Worm (Caenorhabditis elegans) whole organism, late embryonic: ENCODE measurements around the gene Y45G5AM.3.
A peak's percentile ranks its signal among the peaks of the same experiment; 100 is the strongest.

ENCODE experiments used
- C38D4.7 ChIP-seq: fragments of 200-800 bp; sonication (Bioruptor generic); optimal IDR thresholded peaks from 2 replicates; lab custom pipeline; 2018; ENCODE audit warnings: mild to moderate bottlenecking, missing genetic modification characterization, moderate library complexity, missing compliant biosample characterization
- F13H6.1 ChIP-seq: sonication (generic microtip); optimal IDR thresholded peaks from 2 replicates; lab custom pipeline; 2016; ENCODE audit warnings: missing genetic modification characterization, missing compliant biosample characterization
- K02D7.2 ChIP-seq: sonication (generic microtip); optimal IDR thresholded peaks from 2 replicates; lab custom pipeline; 2017; ENCODE audit warnings: mild to moderate bottlenecking, missing genetic modification characterization, missing compliant biosample characterization
- K09A11.1 ChIP-seq: sonication (generic microtip); optimal IDR thresholded peaks from 2 replicates; lab custom pipeline; 2017; ENCODE audit warnings: antibody characterized with exemption, mild to moderate bottlenecking, missing genetic modification characterization, missing compliant biosample characterization; ENCODE audit not compliant: insufficient read depth
- T23F11.4 ChIP-seq: fragments of 200-800 bp; sonication (Bioruptor generic); optimal IDR thresholded peaks from 2 replicates; lab custom pipeline; 2018; ENCODE audit warnings: mild to moderate bottlenecking, missing genetic modification characterization, missing compliant biosample characterization
- ama-1 ChIP-seq: fragments of 150-350 bp; optimal IDR thresholded peaks from 2 replicates; lab custom pipeline; 2014
- ceh-14 ChIP-seq: sonication (generic microtip); optimal IDR thresholded peaks from 2 replicates; lab custom pipeline; 2016; ENCODE audit warnings: missing genotype, missing genetic modification characterization, missing compliant biosample characterization
- ceh-18 ChIP-seq: sonication (generic microtip); optimal IDR thresholded peaks from 2 replicates; lab custom pipeline; 2016; ENCODE audit warnings: missing genetic modification characterization, missing compliant biosample characterization
- ceh-19 ChIP-seq: fragments of 200-800 bp; sonication (Bioruptor generic); optimal IDR thresholded peaks from 2 replicates; lab custom pipeline; 2018; ENCODE audit warnings: mild to moderate bottlenecking, missing genetic modification characterization, missing compliant biosample characterization
- ceh-2 ChIP-seq: sonication (generic microtip); optimal IDR thresholded peaks from 2 replicates; lab custom pipeline; 2016; ENCODE audit warnings: missing genotype, missing genetic modification characterization, missing compliant biosample characterization
- ceh-22 ChIP-seq: sonication (generic microtip); optimal IDR thresholded peaks from 2 replicates; lab custom pipeline; 2017; ENCODE audit warnings: missing biosample characterization, missing genetic modification characterization
- ceh-34 ChIP-seq: sonication (generic microtip); optimal IDR thresholded peaks from 2 replicates; lab custom pipeline; 2016; ENCODE audit warnings: mild to moderate bottlenecking, missing genetic modification characterization, missing compliant biosample characterization
- ceh-48 ChIP-seq: sonication (generic microtip); optimal IDR thresholded peaks from 2 replicates; lab custom pipeline; 2016; ENCODE audit warnings: missing genetic modification characterization, inconsistent platforms, missing compliant biosample characterization
- ceh-6 ChIP-seq: fragments of 200-800 bp; sonication (Bioruptor generic); optimal IDR thresholded peaks from 2 replicates; lab custom pipeline; 2018; ENCODE audit warnings: mild to moderate bottlenecking, missing genetic modification characterization, missing compliant biosample characterization
- ceh-9 ChIP-seq: sonication (generic microtip); optimal IDR thresholded peaks from 2 replicates; lab custom pipeline; 2016; ENCODE audit warnings: mild to moderate bottlenecking, missing genetic modification characterization, inconsistent platforms, missing compliant biosample characterization
- che-1 ChIP-seq: sonication (generic microtip); optimal IDR thresholded peaks from 2 replicates; lab custom pipeline; 2016; ENCODE audit warnings: mild to moderate bottlenecking, missing genetic modification characterization, missing compliant biosample characterization
- elt-2 ChIP-seq: sonication (generic microtip); optimal IDR thresholded peaks from 2 replicates; lab custom pipeline; 2016; ENCODE audit warnings: missing genetic modification reagents, missing genetic modification characterization, missing compliant biosample characterization
- elt-4 ChIP-seq: sonication (generic microtip); optimal IDR thresholded peaks from 2 replicates; lab custom pipeline; 2016; ENCODE audit warnings: missing genetic modification characterization, missing compliant biosample characterization
- eyg-1 ChIP-seq: sonication (generic microtip); optimal IDR thresholded peaks from 2 replicates; lab custom pipeline; 2016; ENCODE audit warnings: missing genotype, missing genetic modification characterization, missing compliant biosample characterization
- fax-1 ChIP-seq: sonication (generic microtip); optimal IDR thresholded peaks from 2 replicates; lab custom pipeline; 2016; ENCODE audit warnings: missing genotype, missing genetic modification characterization, missing compliant biosample characterization
- fkh-10 ChIP-seq: fragments of 150-350 bp; optimal IDR thresholded peaks from 2 replicates; lab custom pipeline; 2014; ENCODE audit warnings: missing biosample characterization, missing genetic modification reagents, missing genetic modification characterization
- gmeb-2 ChIP-seq: sonication (generic microtip); optimal IDR thresholded peaks from 2 replicates; lab custom pipeline; 2016; ENCODE audit warnings: missing genetic modification characterization, inconsistent platforms, missing compliant biosample characterization
- hlh-13 ChIP-seq: fragments of 200-800 bp; sonication (Bioruptor generic); optimal IDR thresholded peaks from 2 replicates; lab custom pipeline; 2018; ENCODE audit warnings: mild to moderate bottlenecking, missing genetic modification characterization, missing compliant biosample characterization
- hlh-15 ChIP-seq: sonication (generic microtip); optimal IDR thresholded peaks from 2 replicates; lab custom pipeline; 2016; ENCODE audit warnings: missing genetic modification characterization, missing compliant biosample characterization
- hlh-30 ChIP-seq: sonication (generic microtip); optimal IDR thresholded peaks from 2 replicates; lab custom pipeline; 2017; ENCODE audit warnings: antibody characterized with exemption, missing genetic modification characterization, missing compliant biosample characterization; ENCODE audit not compliant: insufficient read depth
- hlh-6 ChIP-seq: sonication (generic microtip); optimal IDR thresholded peaks from 2 replicates; lab custom pipeline; 2016; ENCODE audit warnings: missing genotype, missing genetic modification characterization, missing compliant biosample characterization
- hlh-8 ChIP-seq: sonication (generic microtip); optimal IDR thresholded peaks from 2 replicates; lab custom pipeline; 2016; ENCODE audit warnings: missing genotype, missing genetic modification characterization, missing compliant biosample characterization
- lin-11 ChIP-seq: fragments of 200-800 bp; sonication (Bioruptor generic); optimal IDR thresholded peaks from 2 replicates; lab custom pipeline; 2018; ENCODE audit warnings: mild to moderate bottlenecking, missing genetic modification characterization, missing compliant biosample characterization
- mec-3 ChIP-seq: sonication (generic microtip); optimal IDR thresholded peaks from 2 replicates; lab custom pipeline; 2016; ENCODE audit warnings: borderline replicate concordance, missing genetic modification characterization, missing compliant biosample characterization
- nfya-1 ChIP-seq: sonication (generic microtip); optimal IDR thresholded peaks from 2 replicates; lab custom pipeline; 2017; ENCODE audit warnings: missing genetic modification characterization, mild to moderate bottlenecking, missing compliant biosample characterization, antibody characterized with exemption, moderate library complexity
- nhr-11 ChIP-seq: fragments of 150-350 bp; optimal IDR thresholded peaks from 2 replicates; lab custom pipeline; 2014; ENCODE audit warnings: missing biosample characterization, missing genetic modification characterization
- nhr-232 ChIP-seq: sonication (generic microtip); optimal IDR thresholded peaks from 2 replicates; lab custom pipeline; 2016; ENCODE audit warnings: missing genetic modification characterization, missing compliant biosample characterization
- npax-4 ChIP-seq: sonication (generic microtip); optimal IDR thresholded peaks from 2 replicates; lab custom pipeline; 2016; ENCODE audit warnings: missing genetic modification characterization, missing compliant biosample characterization
- pag-3 ChIP-seq: sonication (generic microtip); optimal IDR thresholded peaks from 2 replicates; lab custom pipeline; 2016; ENCODE audit warnings: missing compliant biosample characterization, missing genetic modification characterization, borderline replicate concordance
- pha-2 ChIP-seq: sonication (generic microtip); optimal IDR thresholded peaks from 2 replicates; lab custom pipeline; 2017; ENCODE audit warnings: mild to moderate bottlenecking, missing genetic modification characterization, missing compliant biosample characterization
- pros-1 ChIP-seq: fragments of 150-350 bp; optimal IDR thresholded peaks from 2 replicates; lab custom pipeline; 2014; ENCODE audit warnings: missing biosample characterization, missing genetic modification reagents, missing genetic modification characterization
- ref-2 ChIP-seq: sonication (generic microtip); optimal IDR thresholded peaks from 2 replicates; lab custom pipeline; 2016; ENCODE audit warnings: missing genetic modification characterization, missing compliant biosample characterization
- rnt-1 ChIP-seq: sonication (generic microtip); optimal IDR thresholded peaks from 2 replicates; lab custom pipeline; 2016; ENCODE audit warnings: missing genetic modification characterization, missing compliant biosample characterization
- sdc-2 ChIP-seq: sonication (generic microtip); optimal IDR thresholded peaks from 2 replicates; lab custom pipeline; 2016; ENCODE audit warnings: missing genotype, missing genetic modification characterization, missing compliant biosample characterization
- sox-2 ChIP-seq: fragments of 200-800 bp; sonication (Bioruptor generic); IDR thresholded peaks from 2 replicates; pipeline ENCODE4 v1.3.6; 2022; ENCODE audit warnings: missing genetic modification reagents, missing genetic modification characterization, missing compliant biosample characterization
- sox-4 ChIP-seq: sonication (generic microtip); optimal IDR thresholded peaks from 2 replicates; lab custom pipeline; 2017; ENCODE audit warnings: mild to moderate bottlenecking, missing genetic modification characterization, inconsistent platforms, missing compliant biosample characterization
- syd-9 ChIP-seq: sonication (generic microtip); optimal IDR thresholded peaks from 2 replicates; lab custom pipeline; 2016; ENCODE audit warnings: mild to moderate bottlenecking, missing genetic modification characterization, moderate library complexity, missing compliant biosample characterization
- tbx-2 ChIP-seq: sonication (generic microtip); optimal IDR thresholded peaks from 2 replicates; lab custom pipeline; 2016; ENCODE audit warnings: missing genetic modification characterization, missing compliant biosample characterization
- ttx-3 ChIP-seq: sonication (generic microtip); optimal IDR thresholded peaks from 2 replicates; lab custom pipeline; 2016; ENCODE audit warnings: missing genetic modification reagents, missing genetic modification characterization, missing compliant biosample characterization
- unc-3 ChIP-seq, 2 experiments: fragments of 200-800 bp in 1 of 2; sonication (Bioruptor generic) in 1 of 2; sonication (generic microtip) in 1 of 2; conservative IDR thresholded peaks in 1 of 2; optimal IDR thresholded peaks in 1 of 2; 2 replicates each; pipeline versions ENCODE4 v1.3.6 to Lab custom; 2016 to 2022; ENCODE audit warnings: missing compliant biosample characterization in 2 of 2, missing genetic modification characterization in 2 of 2, missing genetic modification reagents in 1 of 2
- unc-42 ChIP-seq: sonication (generic microtip); optimal IDR thresholded peaks from 2 replicates; lab custom pipeline; 2016; ENCODE audit warnings: missing genotype, missing genetic modification characterization, missing compliant biosample characterization
- ztf-16 ChIP-seq: sonication (generic microtip); optimal IDR thresholded peaks from 2 replicates; lab custom pipeline; 2017; ENCODE audit warnings: missing genetic modification characterization, missing compliant biosample characterization

The Y45G5AM.3 gene

DNA sequence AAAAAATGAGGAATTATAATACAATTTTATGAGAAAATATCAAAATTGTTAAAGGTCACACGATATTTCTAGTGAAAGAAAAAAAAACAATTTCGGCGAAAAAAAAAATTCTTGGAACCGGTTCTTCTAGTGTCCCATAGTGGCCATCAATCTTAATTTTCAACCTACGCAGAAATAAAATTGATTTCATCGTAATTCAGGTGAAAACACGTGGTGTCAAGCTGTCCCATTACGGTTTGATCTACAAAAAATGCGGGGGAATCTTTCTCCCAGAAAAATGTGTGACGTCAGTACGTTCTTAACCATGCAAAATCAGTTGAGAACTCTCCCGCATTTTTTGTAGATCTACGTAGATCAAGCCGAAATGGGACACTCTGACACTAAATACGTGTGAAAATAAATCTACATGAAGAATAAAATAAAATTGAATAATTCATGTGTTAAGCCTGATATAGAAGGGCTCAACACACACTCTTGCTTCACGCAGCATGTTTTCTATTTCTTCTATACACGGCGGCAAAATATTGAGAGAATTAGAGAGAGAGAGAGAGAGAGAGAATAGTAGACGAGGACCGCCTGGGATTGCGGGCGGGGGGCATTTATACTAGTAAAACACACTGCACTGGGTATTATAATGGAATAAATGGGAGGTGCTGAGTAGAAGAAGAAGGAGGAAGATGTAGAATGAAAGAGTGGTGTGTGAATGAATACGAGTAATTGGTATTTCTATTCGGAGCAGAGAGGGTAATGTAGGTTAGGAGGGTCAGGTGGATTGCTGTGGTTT is 28.5 kb downstream of the Y45G5AM.3 start (continued):
- TF ChIP-seq hlh-13 (no peak), pha-2 (no peak), hlh-30 (tag; lab: Kevin White, UChicago) (no peak), K02D7.2 (tag; lab: Kevin White, UChicago) (no peak), nhr-232 (no peak), ceh-19 (GFP tag; lab: Kevin White, UChicago) (no peak), pros-1 (tag; lab: Kevin White, UChicago) (no peak), nhr-11 (tag; lab: Kevin White, UChicago) (no peak), ceh-22 (tag; lab: Kevin White, UChicago) (no peak), ceh-18 (peak; percentile 4), K09A11.1 (tag; lab: Kevin White, UChicago) (no peak), unc-42 (tag; lab: Kevin White, UChicago) (peak; percentile 74), lin-11 (no peak), gmeb-2 (no peak), ceh-34 (tag; lab: Kevin White, UChicago) (peak; percentile 10), pag-3 (tag; lab: Kevin White, UChicago) (no peak), ztf-16 (no peak)

DNA sequence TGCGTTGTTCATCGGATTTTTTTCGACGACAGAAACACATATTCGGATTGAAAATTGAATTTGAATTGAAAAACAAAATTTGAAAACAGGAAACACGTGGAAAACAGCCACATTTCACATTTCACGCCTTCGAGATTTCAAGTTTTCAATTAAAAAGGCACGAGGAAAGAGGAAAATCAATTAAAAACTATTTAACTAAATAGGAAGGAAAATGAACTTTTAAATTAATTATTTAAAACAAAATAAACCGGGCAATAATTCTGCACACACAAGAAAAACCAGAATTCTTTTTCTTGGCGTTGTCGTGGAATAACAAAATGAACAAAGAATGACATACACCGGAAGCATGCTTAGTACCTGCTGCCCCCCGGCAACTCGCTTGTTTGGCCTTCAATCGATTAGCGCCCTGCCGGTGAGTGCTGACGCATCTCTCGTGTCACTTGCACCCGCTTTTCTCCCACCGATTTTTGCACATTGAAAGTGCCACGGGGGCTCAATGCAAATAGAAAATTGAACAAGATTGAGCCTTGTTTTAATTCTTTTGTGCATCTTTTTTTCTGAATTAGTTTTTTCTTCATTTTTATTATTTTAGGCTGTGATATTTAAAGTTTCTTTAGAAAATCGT is 30.3 kb downstream of the Y45G5AM.3 start, which contains the start of gene Y45G5AM.9:
Gene Y45G5AM.9 (minus strand): TSS at position 51 of the 625 bp plus-strand sequence.
- no peak for TF ChIP-seq mec-3 (tag; lab: Kevin White, UChicago)
- 0 out of 2 replicates have a peak, but pooled peaks have one; percentile 25 for TF ChIP-seq unc-3 (GFP tag; conservative IDR thresholded peaks at IDR 0.05; lab: Robert Waterston, UW)
- peak; percentile 4 for TF ChIP-seq unc-3 (tag; optimal IDR thresholded peaks at IDR 0.05; lab: Kevin White, UChicago)
- peak; percentile 25 for TF ChIP-seq sdc-2
- TF ChIP-seq ztf-16, result peak; percentile 12
- TF ChIP-seq hlh-30 (tag; lab: Kevin White, UChicago), result peak; percentile 54
- TF ChIP-seq tbx-2 (tag; lab: Kevin White, UChicago), result peak; percentile 81
- TF ChIP-seq hlh-6, result no peak
- no peak for TF ChIP-seq ama-1 (lab: Kevin White, UChicago)
- TF ChIP-seq hlh-8 (tag; lab: Kevin White, UChicago), result peak; percentile 12
- TF ChIP-seq che-1, result peak; percentile 18
- TF ChIP-seq ceh-48 (tag; lab: Kevin White, UChicago), result peak; percentile 83
- peak; percentile 63 for TF ChIP-seq ceh-18
- peak; percentile 76 for TF ChIP-seq nfya-1
- TF ChIP-seq elt-4 (tag; lab: Kevin White, UChicago), result no peak
- TF ChIP-seq sox-4 (tag; lab: Kevin White, UChicago), result peak; percentile 38
- peak; percentile 50 for TF ChIP-seq rnt-1 (tag; lab: Kevin White, UChicago)
- TF ChIP-seq npax-4, result no peak
- peak; percentile 8 for TF ChIP-seq fkh-10 (GFP tag; lab: Kevin White, UChicago)
- peak; percentile 66 for TF ChIP-seq F13H6.1 (tag; lab: Kevin White, UChicago)
- peak; percentile 72 for TF ChIP-seq ceh-14 (tag; lab: Kevin White, UChicago)
- TF ChIP-seq fax-1 (tag; lab: Kevin White, UChicago), result peak; percentile 47
- TF ChIP-seq gmeb-2, result peak; percentile 11
- peak; percentile 59 for TF ChIP-seq ceh-19 (GFP tag; lab: Kevin White, UChicago)
- TF ChIP-seq sox-2 (GFP tag; lab: Robert Waterston, UW), result 0 out of 2 replicates have a peak, but pooled peaks have one; percentile 32
- no peak for TF ChIP-seq ceh-9 (tag; lab: Kevin White, UChicago)
- TF ChIP-seq syd-9 (tag; lab: Kevin White, UChicago), result peak; percentile 40
- no peak for TF ChIP-seq T23F11.4 (GFP tag; lab: Kevin White, UChicago)
- TF ChIP-seq hlh-13, result no peak
- TF ChIP-seq eyg-1 (tag; lab: Kevin White, UChicago), result peak; percentile 42
- TF ChIP-seq ceh-6, result peak; percentile 30
- peak; percentile 11 for TF ChIP-seq hlh-15 (tag; lab: Kevin White, UChicago)
- TF ChIP-seq unc-42 (tag; lab: Kevin White, UChicago), result peak; percentile 66
- TF ChIP-seq ceh-34 (tag; lab: Kevin White, UChicago), result peak; percentile 63
- peak; percentile 82 for TF ChIP-seq ref-2 (tag; lab: Kevin White, UChicago)
- peak; percentile 59 for TF ChIP-seq ceh-2
- peak; percentile 28 for TF ChIP-seq C38D4.7 (GFP tag; lab: Kevin White, UChicago)
- TF ChIP-seq pha-2, result no peak
- peak; percentile 83 for TF ChIP-seq elt-2 (tag; lab: Kevin White, UChicago)
- peak; percentile 40 for TF ChIP-seq ttx-3 (tag; lab: Kevin White, UChicago)
